Fruit fly (Drosophila melanogaster) whole organism, embryonic: ENCODE data around the gene CG15922.
A peak's percentile ranks its signal among the peaks of the same experiment; 100 is the strongest.

Experiments used
- CG10274 ChIP-seq: fragments of 200-800 bp; sonication (Bioruptor generic); optimal IDR thresholded peaks from 3 replicates; lab custom pipeline; 2017; ENCODE audit warnings: missing biosample characterization, mild to moderate bottlenecking, missing genetic modification characterization
- CG10366 ChIP-seq: fragments of 200-800 bp; sonication (Bioruptor generic); IDR thresholded peaks from 2 replicates; pipeline ENCODE4 v1.3.6; 2022; ENCODE audit warnings: missing biosample characterization, missing genetic modification characterization
- CG12236 ChIP-seq: fragments of 200-800 bp; sonication (Bioruptor generic); optimal IDR thresholded peaks from 2 replicates; lab custom pipeline; 2016; ENCODE audit warnings: missing biosample characterization, missing genetic modification characterization
- CG13894 ChIP-seq: fragments of 200-800 bp; sonication (Bioruptor generic); optimal IDR thresholded peaks from 3 replicates; lab custom pipeline; 2018; ENCODE audit warnings: missing biosample characterization, mild to moderate bottlenecking, missing genetic modification characterization, moderate library complexity
- CG15011 ChIP-seq: fragments of 200-800 bp; sonication (Bioruptor generic); optimal IDR thresholded peaks from 3 replicates; lab custom pipeline; 2018; ENCODE audit warnings: missing biosample characterization, mild to moderate bottlenecking, missing genetic modification characterization
- CG15479 ChIP-seq: fragments of 200-800 bp; sonication (Bioruptor generic); optimal IDR thresholded peaks from 3 replicates; lab custom pipeline; 2019; ENCODE audit warnings: missing biosample characterization, mild to moderate bottlenecking, missing genetic modification characterization, moderate library complexity
- CG16813 ChIP-seq: fragments of 200-800 bp; sonication (Bioruptor generic); IDR thresholded peaks from 3 replicates; pipeline ENCODE4 v1.3.6; 2022; ENCODE audit warnings: missing biosample characterization, missing genetic modification characterization; ENCODE audit not compliant: partially characterized antibody
- CG16815 ChIP-seq: fragments of 200-800 bp; sonication (Bioruptor generic); optimal IDR thresholded peaks from 3 replicates; lab custom pipeline; 2017; ENCODE audit warnings: missing biosample characterization, mild to moderate bottlenecking, missing genetic modification characterization
- CG17328 ChIP-seq: fragments of 200-800 bp; sonication (Bioruptor generic); IDR thresholded peaks from 2 replicates; pipeline ENCODE4 v1.3.6; 2022; ENCODE audit warnings: missing biosample characterization, missing genetic modification characterization
- CG17568 ChIP-seq: fragments of 200-800 bp; sonication (Bioruptor generic); optimal IDR thresholded peaks from 2 replicates; lab custom pipeline; 2018; ENCODE audit warnings: missing biosample characterization, mild to moderate bottlenecking, missing genetic modification characterization, moderate library complexity
- CG34376 ChIP-seq: fragments of 200-800 bp; sonication (Bioruptor generic); optimal IDR thresholded peaks from 2 replicates; lab custom pipeline; 2018; ENCODE audit warnings: missing biosample characterization, mild to moderate bottlenecking, missing genetic modification characterization
- CG3847 ChIP-seq: fragments of 200-800 bp; sonication (Bioruptor generic); IDR thresholded peaks from 2 replicates; pipeline ENCODE4 v1.3.6; 2022; ENCODE audit warnings: missing biosample characterization, missing genetic modification characterization
- CG42726 ChIP-seq: fragments of 200-800 bp; sonication (Bioruptor generic); IDR thresholded peaks from 2 replicates; pipeline ENCODE4 v1.3.6; 2022; ENCODE audit warnings: missing biosample characterization, missing genetic modification characterization; ENCODE audit not compliant: partially characterized antibody
- CG8089 ChIP-seq: fragments of 200-800 bp; sonication (Bioruptor generic); optimal IDR thresholded peaks from 3 replicates; lab custom pipeline; 2016; ENCODE audit warnings: missing biosample characterization, missing genetic modification characterization
- CG8281 ChIP-seq: fragments of 200-800 bp; sonication (Bioruptor generic); optimal IDR thresholded peaks from 2 replicates; lab custom pipeline; 2018; ENCODE audit warnings: missing biosample characterization, mild to moderate bottlenecking, missing genetic modification characterization, moderate library complexity
- CG8290 ChIP-seq, 3 experiments: fragments of 200-800 bp; sonication (Bioruptor generic); optimal IDR thresholded peaks; 2 replicates each; lab custom pipeline; 2016 to 2019; ENCODE audit warnings: missing biosample characterization in 3 of 3, missing genetic modification characterization in 3 of 3, mild to moderate bottlenecking in 2 of 3, moderate library complexity in 1 of 3
- CG8359 ChIP-seq: fragments of 200-800 bp; sonication (Bioruptor generic); optimal IDR thresholded peaks from 2 replicates; lab custom pipeline; 2017; ENCODE audit warnings: missing biosample characterization, mild to moderate bottlenecking, missing genetic modification characterization, borderline replicate concordance
- CrebB ChIP-seq: fragments of 200-800 bp; sonication (Bioruptor generic); optimal IDR thresholded peaks from 3 replicates; lab custom pipeline; 2018; ENCODE audit warnings: missing biosample characterization, mild to moderate bottlenecking, missing genetic modification characterization
- D19B ChIP-seq: fragments of 200-800 bp; sonication (Bioruptor generic); optimal IDR thresholded peaks from 2 replicates; lab custom pipeline; 2017; ENCODE audit warnings: missing biosample characterization, mild to moderate bottlenecking, missing genetic modification characterization
- Drgx ChIP-seq: fragments of 200-800 bp; sonication (Bioruptor generic); IDR thresholded peaks from 2 replicates; pipeline ENCODE4 v1.3.6; 2022; ENCODE audit warnings: missing biosample characterization, missing genetic modification characterization
- E2f2 ChIP-seq: fragments of 200-800 bp; sonication (Bioruptor generic); IDR thresholded peaks from 2 replicates; pipeline ENCODE4 v1.3.6; 2022; ENCODE audit warnings: missing biosample characterization, missing genetic modification characterization
- GATAe ChIP-seq: fragments of 200-800 bp; sonication (Bioruptor generic); conservative IDR thresholded peaks from 2 replicates; pipeline ENCODE4 v1.3.6; 2022; ENCODE audit warnings: missing biosample characterization, missing genetic modification characterization
- HmgD ChIP-seq: fragments of 200-800 bp; sonication (Bioruptor generic); optimal IDR thresholded peaks from 3 replicates; lab custom pipeline; 2016; ENCODE audit warnings: missing biosample characterization, missing genetic modification characterization
- Mad ChIP-seq: fragments of 200-800 bp; sonication (Bioruptor generic); optimal IDR thresholded peaks from 2 replicates; lab custom pipeline; 2016; ENCODE audit warnings: missing biosample characterization, missing genetic modification characterization
- Pdp1 ChIP-seq, 2 experiments: fragments of 200-800 bp; sonication (Bioruptor generic); optimal IDR thresholded peaks; 3 replicates each; lab custom pipeline; 2016; ENCODE audit warnings: missing biosample characterization in 2 of 2, missing genetic modification characterization in 2 of 2, mild to moderate bottlenecking in 1 of 2, moderate library complexity in 1 of 2
- Rfx ChIP-seq: fragments of 200-800 bp; sonication (Bioruptor generic); IDR thresholded peaks from 2 replicates; pipeline ENCODE4 v1.3.6; 2022; ENCODE audit warnings: missing biosample characterization, missing genetic modification characterization
- Sry-δ ChIP-seq: fragments of 200-800 bp; sonication (Bioruptor generic); optimal IDR thresholded peaks from 2 replicates; lab custom pipeline; 2016; ENCODE audit warnings: missing biosample characterization, missing genetic modification characterization
- ac ChIP-seq: fragments of 200-800 bp; sonication (Bioruptor generic); optimal IDR thresholded peaks from 3 replicates; lab custom pipeline; 2017; ENCODE audit warnings: missing biosample characterization, mild to moderate bottlenecking, missing genetic modification characterization
- cg ChIP-seq: fragments of 200-800 bp; sonication (Bioruptor generic); optimal IDR thresholded peaks from 3 replicates; lab custom pipeline; 2019; ENCODE audit warnings: missing biosample characterization, mild to moderate bottlenecking, missing genetic modification characterization, moderate library complexity
- ci ChIP-seq: fragments of 200-800 bp; sonication (Bioruptor generic); IDR thresholded peaks from 3 replicates; pipeline ENCODE4 v1.3.6; 2022; ENCODE audit warnings: missing biosample characterization, missing genetic modification characterization
- crp ChIP-seq, 2 experiments: fragments of 200-800 bp; sonication (Bioruptor generic); optimal IDR thresholded peaks; 2 replicates in 1 of 2; 3 replicates in 1 of 2; lab custom pipeline; 2017; ENCODE audit warnings: missing biosample characterization in 2 of 2, missing genetic modification characterization in 2 of 2, mild to moderate bottlenecking in 1 of 2, moderate library complexity in 1 of 2
- da ChIP-seq: fragments of 200-800 bp; sonication (Bioruptor generic); optimal IDR thresholded peaks from 2 replicates; lab custom pipeline; 2016; ENCODE audit warnings: missing biosample characterization, missing genetic modification characterization
- gcm2 ChIP-seq: fragments of 200-800 bp; sonication (Bioruptor generic); optimal IDR thresholded peaks from 2 replicates; lab custom pipeline; 2016; ENCODE audit warnings: missing biosample characterization, missing genetic modification characterization
- her ChIP-seq: fragments of 200-800 bp; sonication (Bioruptor generic); optimal IDR thresholded peaks from 2 replicates; lab custom pipeline; 2016; ENCODE audit warnings: missing biosample characterization, missing genetic modification characterization
- insv ChIP-seq, 2 experiments: fragments of 200-800 bp; sonication (Bioruptor generic); optimal IDR thresholded peaks; 3 replicates each; lab custom pipeline; 2016 to 2018; ENCODE audit warnings: missing biosample characterization in 2 of 2, missing genetic modification characterization in 2 of 2
- lola ChIP-seq, 3 experiments: fragments of >200 bp in 2 of 3; fragments of 200-800 bp in 1 of 3; sonication (Bioruptor generic) in 1 of 3; optimal IDR thresholded peaks; 2 replicates each; lab custom pipeline; 2017 to 2019; ENCODE audit warnings: missing biosample characterization in 3 of 3, missing genetic modification characterization in 3 of 3, mild to moderate bottlenecking in 1 of 3, moderate library complexity in 1 of 3
- mam ChIP-seq: fragments of 200-800 bp; sonication (Bioruptor generic); optimal IDR thresholded peaks from 3 replicates; lab custom pipeline; 2016; ENCODE audit warnings: missing biosample characterization, missing genetic modification characterization
- nerfin-1 ChIP-seq: fragments of 200-800 bp; sonication (Bioruptor generic); optimal IDR thresholded peaks from 3 replicates; lab custom pipeline; 2019; ENCODE audit warnings: missing biosample characterization, mild to moderate bottlenecking, missing genetic modification characterization, moderate library complexity
- phol ChIP-seq: fragments of 200-800 bp; sonication (Bioruptor generic); optimal IDR thresholded peaks from 3 replicates; lab custom pipeline; 2018; ENCODE audit warnings: missing biosample characterization, mild to moderate bottlenecking, missing genetic modification characterization, moderate library complexity
- pita ChIP-seq: fragments of 200-800 bp; sonication (Bioruptor generic); optimal IDR thresholded peaks from 2 replicates; lab custom pipeline; 2017; ENCODE audit warnings: missing biosample characterization, mild to moderate bottlenecking, missing genetic modification characterization
- sc ChIP-seq, 3 experiments: fragments of >200 bp in 2 of 3; fragments of 200-800 bp in 1 of 3; sonication (Bioruptor generic) in 1 of 3; optimal IDR thresholded peaks; 2 replicates in 2 of 3; 3 replicates in 1 of 3; lab custom pipeline; 2017; ENCODE audit warnings: mild to moderate bottlenecking in 1 of 3, missing biosample characterization in 1 of 3, missing genetic modification characterization in 1 of 3, missing genetic modification reagents in 1 of 3
- scrt ChIP-seq: fragments of 200-800 bp; sonication (Bioruptor generic); optimal IDR thresholded peaks from 2 replicates; lab custom pipeline; 2018; ENCODE audit warnings: missing biosample characterization, mild to moderate bottlenecking, missing genetic modification characterization, moderate library complexity
- sd ChIP-seq: fragments of 200-800 bp; sonication (Bioruptor generic); optimal IDR thresholded peaks from 3 replicates; lab custom pipeline; 2018; ENCODE audit warnings: missing biosample characterization, mild to moderate bottlenecking, missing genetic modification characterization, moderate library complexity
- tio ChIP-seq: fragments of 200-800 bp; sonication (Bioruptor generic); optimal IDR thresholded peaks from 2 replicates; lab custom pipeline; 2017; ENCODE audit warnings: missing biosample characterization, missing genetic modification characterization, inconsistent platforms

Gene CG15922

DNA sequence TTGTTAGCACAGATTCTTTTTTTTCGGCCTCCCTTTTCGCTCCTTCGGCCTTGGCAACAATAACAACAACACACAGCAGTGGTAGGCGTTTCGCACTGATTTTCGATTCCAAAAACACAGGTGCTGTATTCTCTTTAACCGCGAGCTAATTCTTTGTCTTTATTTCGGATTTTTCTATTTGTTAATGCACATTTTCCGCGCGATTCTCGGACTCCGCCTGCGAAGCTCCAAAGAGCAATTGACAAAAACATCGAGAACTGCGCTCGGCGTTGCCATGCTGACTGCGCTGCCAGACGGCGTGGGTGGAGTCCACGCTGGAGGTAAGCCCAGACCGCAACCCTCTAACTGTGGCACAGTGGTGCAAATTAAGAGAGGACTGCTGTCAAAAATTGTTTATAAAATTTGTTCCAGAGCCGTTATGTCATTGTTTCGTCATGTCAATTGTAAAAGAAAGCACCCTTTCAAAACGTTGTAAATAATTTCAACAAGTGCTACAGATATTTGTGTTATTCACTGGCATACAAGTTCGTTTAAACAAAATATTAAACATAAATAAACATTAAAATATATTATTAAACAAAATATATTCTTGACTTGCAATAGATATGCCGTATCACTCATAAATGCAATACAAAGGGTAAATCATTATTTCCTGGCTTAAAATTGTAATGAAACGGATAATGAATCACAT lies 2.5 kb downstream of the CG15922 start, which contains the start of the genes DPCoAC and CG5180 (continued):
- no peak for TF ChIP-seq CG8281
- peak; percentile 54 for TF ChIP-seq CG8290 (GFP tag; optimal IDR thresholded peaks at IDR 0.05; lab: Kevin White, UChicago)
- peak in 1 of 2 experiments; percentile 95 for TF ChIP-seq CG8290 (tag; optimal IDR thresholded peaks at IDR 0.05; lab: Kevin White, UChicago)
- TF ChIP-seq CrebB (tag; lab: Kevin White, UChicago) = peak; percentile 58
- peak; percentile 51 for TF ChIP-seq her (GFP tag; lab: Kevin White, UChicago)
- peak; percentile 64 for TF ChIP-seq tio (GFP tag; lab: Kevin White, UChicago)
- peak; percentile 89 for TF ChIP-seq CG3847 (GFP tag; lab: Robert Waterston, UW)
- TF ChIP-seq CG42726 (GFP tag; lab: Robert Waterston, UW) = peak; percentile 56; the same call in 1 of the 2 replicates
- TF ChIP-seq Mad (GFP tag; lab: Kevin White, UChicago) = peak; percentile 60
- 0 out of 2 replicates have a peak, but pooled peaks have one; percentile 13 for TF ChIP-seq GATAe
- peak; percentile 76 for TF ChIP-seq CG13894

DNA sequence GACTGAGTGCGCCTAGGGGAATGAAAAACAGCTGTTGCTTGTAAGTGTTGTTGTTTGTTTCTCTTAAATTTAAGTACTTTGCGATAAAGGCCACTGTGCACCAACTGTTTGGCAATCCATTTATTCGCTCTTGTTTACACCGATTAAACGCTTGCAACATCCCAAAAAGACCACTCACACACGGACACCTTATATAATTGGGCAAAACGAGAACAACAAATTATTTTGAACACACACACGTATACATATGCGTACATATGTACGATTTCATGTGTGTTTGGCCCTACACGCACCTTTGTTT lies 3.0 kb downstream of the CG15922 start:
- TF ChIP-seq CG10274 (no peak), sd (tag; lab: Kevin White, UChicago) (no peak), CG8359 (GFP tag; lab: Kevin White, UChicago) (no peak), CG10366 (GFP tag; lab: Robert Waterston, UW) (no peak), da (GFP tag; lab: Kevin White, UChicago) (no peak), ci (GFP tag; lab: Robert Waterston, UW) (no peak), Drgx (GFP tag; lab: Robert Waterston, UW) (no peak), HmgD (GFP tag; lab: Kevin White, UChicago) (no peak), CG12236 (GFP tag; lab: Kevin White, UChicago) (no peak), pita (GFP tag; lab: Kevin White, UChicago) (no peak), insv (GFP tag; optimal IDR thresholded peaks at IDR 0.05; lab: Kevin White, UChicago) (peak in 1 of 2 experiments; percentile 82), Rfx (GFP tag; lab: Robert Waterston, UW) (no peak), CG8089 (no peak), CG3847 (GFP tag; lab: Robert Waterston, UW) (no peak), Pdp1 (GFP tag; optimal IDR thresholded peaks at IDR 0.05; lab: Kevin White, UChicago) (peak in 1 of 2 experiments; percentile 90), cg (GFP tag; lab: Kevin White, UChicago) (peak; percentile 80), CG16813 (no peak), crp (GFP tag; optimal IDR thresholded peaks at IDR 0.05; lab: Kevin White, UChicago) (peak; percentile 14 to 33), D19B (GFP tag; lab: Kevin White, UChicago) (no peak), CG17328 (GFP tag; lab: Robert Waterston, UW) (no peak), phol (tag; lab: Kevin White, UChicago) (no peak), E2f2 (GFP tag; lab: Robert Waterston, UW) (no peak), CG15479 (GFP tag; lab: Kevin White, UChicago) (peak; percentile 28), scrt (GFP tag; lab: Kevin White, UChicago) (no peak), sc (optimal IDR thresholded peaks at IDR 0.05; lab: Kevin White, UChicago) (no peak), sc (GFP tag; optimal IDR thresholded peaks at IDR 0.05; lab: Kevin White, UChicago) (no peak), CG16815 (GFP tag; lab: Kevin White, UChicago) (no peak), ac (GFP tag; lab: Kevin White, UChicago) (no peak), lola (GFP tag; optimal IDR thresholded peaks at IDR 0.05; lab: Kevin White, UChicago) (no peak), gcm2 (no peak), Sry-δ (no peak), mam (GFP tag; lab: Kevin White, UChicago) (no peak), CG17568 (GFP tag; lab: Kevin White, UChicago) (no peak), CG34376 (GFP tag; lab: Kevin White, UChicago) (no peak), nerfin-1 (tag; lab: Kevin White, UChicago) (no peak), CG15011 (GFP tag; lab: Kevin White, UChicago) (no peak)
- TF ChIP-seq, all 482 proteins: peak for 5
